Worm (Caenorhabditis elegans): ENCODE data around the gene cchl-1.
A peak's percentile ranks its signal among the peaks of the same experiment; 100 is the strongest.

Gene cchl-1

ce11 chrII:11237099-11237498, 912 bp upstream of the cchl-1 start, which contains the start of gene fndc-1 (continued):
- TF ChIP-seq K12H6.12 (tag; optimal IDR thresholded peaks at IDR 0.05) (no peak), ama-1 (optimal IDR thresholded peaks at IDR 0.05) (no peak), ama-1 (GFP tag; optimal IDR thresholded peaks at IDR 0.05) (peak in 1 of 2 experiments; percentile 6), let-526 (GFP tag; IDR thresholded peaks at IDR 0.05) (no peak), tbx-9 (tag; optimal IDR thresholded peaks at IDR 0.05; ENCODE audit: borderline replicate concordance) (no peak), lin-54 (GFP tag; optimal IDR thresholded peaks at IDR 0.05) (peak; percentile 44), nhr-90 (tag; optimal IDR thresholded peaks at IDR 0.05) (no peak), ztf-26 (tag; optimal IDR thresholded peaks at IDR 0.05) (no peak), xnd-1 (tag; optimal IDR thresholded peaks at IDR 0.05) (peak; percentile 13), attf-6 (GFP tag; IDR thresholded peaks at IDR 0.05) (0 out of 2 replicates have a peak, but pooled peaks have one; percentile 34), mes-4 (tag; optimal IDR thresholded peaks at IDR 0.05) (no peak), nhr-80 (tag; optimal IDR thresholded peaks at IDR 0.05) (no peak), attf-3 (GFP tag; conservative IDR thresholded peaks at IDR 0.05) (no peak), bed-1 (GFP tag; IDR thresholded peaks at IDR 0.05) (no peak), Y79H2A.3 (GFP tag; conservative IDR thresholded peaks at IDR 0.05) (no peak), F39B2.1 (GFP tag; IDR thresholded peaks at IDR 0.05) (no peak), F49E8.2 (tag; optimal IDR thresholded peaks at IDR 0.05; ENCODE audit: insufficient read depth) (no peak), madf-10 (tag; optimal IDR thresholded peaks at IDR 0.05) (no peak), lin-40 (tag; optimal IDR thresholded peaks at IDR 0.05) (no peak), ztf-6 (GFP tag; IDR thresholded peaks at IDR 0.05) (no peak), madf-6 (GFP tag; IDR thresholded peaks at IDR 0.05) (peak; percentile 65; the same call in 1 of the 2 replicates), ceh-58 (GFP tag; IDR thresholded peaks at IDR 0.05) (no peak), nhr-179 (tag; optimal IDR thresholded peaks at IDR 0.05) (no peak), Y56A3A.18 (GFP tag; IDR thresholded peaks at IDR 0.05) (no peak), nfya-2 (GFP tag; IDR thresholded peaks at IDR 0.05) (0 out of 2 replicates have a peak, but pooled peaks have one; percentile 24), snpc-3.4 (tag; optimal IDR thresholded peaks at IDR 0.05) (no peak), D2030.7 (GFP tag; IDR thresholded peaks at IDR 0.05) (no peak), hlh-12 (tag; optimal IDR thresholded peaks at IDR 0.05) (no peak), F52B5.7 (tag; optimal IDR thresholded peaks at IDR 0.05) (no peak), Y67H2A.10 (GFP tag; conservative IDR thresholded peaks at IDR 0.05) (no peak), lsy-27 (tag; optimal IDR thresholded peaks at IDR 0.05; ENCODE audit: borderline replicate concordance, insufficient read depth) (no peak), ekl-4 (GFP tag; IDR thresholded peaks at IDR 0.05) (0 out of 2 replicates have a peak, but pooled peaks have one; percentile 12), lin-26 (GFP tag; IDR thresholded peaks at IDR 0.05) (peak; percentile 22; the same call in 1 of the 2 replicates), akir-1 (GFP tag; optimal IDR thresholded peaks at IDR 0.05) (no peak), unc-130 (GFP tag; optimal IDR thresholded peaks at IDR 0.05) (no peak), lsl-1 (GFP tag; optimal IDR thresholded peaks at IDR 0.05) (no peak), zfh-2 (GFP tag; conservative IDR thresholded peaks at IDR 0.05) (no peak), madf-3 (GFP tag; IDR thresholded peaks at IDR 0.05) (peak; percentile 57), F57A8.1 (GFP tag; optimal IDR thresholded peaks at IDR 0.05) (no peak), F10E7.11 (tag; optimal IDR thresholded peaks at IDR 0.05) (peak; percentile 35), snpc-1.3 (tag; optimal IDR thresholded peaks at IDR 0.05; ENCODE audit: insufficient read depth) (peak; percentile 30), C17E4.6 (GFP tag; IDR thresholded peaks at IDR 0.05) (0 out of 2 replicates have a peak, but pooled peaks have one; percentile 25), snpc-4 (GFP tag; optimal IDR thresholded peaks at IDR 0.05) (no peak), snpc-4 (tag; optimal IDR thresholded peaks at IDR 0.05) (no peak), atf-7 (tag; optimal IDR thresholded peaks at IDR 0.05) (peak; percentile 23), die-1 (tag; optimal IDR thresholded peaks at IDR 0.05) (no peak), lir-1 (GFP tag; conservative IDR thresholded peaks at IDR 0.05) (no peak), mel-28 (tag; optimal IDR thresholded peaks at IDR 0.05; ENCODE audit: borderline replicate concordance) (no peak), hsf-1 (GFP tag; IDR thresholded peaks at IDR 0.05) (peak; percentile 62)

All from whole organism, young adult.